Fruit fly (Drosophila melanogaster): ENCODE results near the gene Gr93c.

dm6 chr3R:21863817-21864384 lies 18.8 kb upstream of the Gr93c start:
- TF ChIP-seq CG8478 (optimal IDR thresholded peaks at IDR 0.05) (no peak), CTCF (optimal IDR thresholded peaks at IDR 0.05) (no peak)
